Worm (Caenorhabditis elegans): ENCODE measurements around the gene R144.6.

Gene R144.6

ce11 chrIII:5018116-5018689, 13.7 kb upstream of the R144.6 start, which contains the start of gene wip-1 (continued):
- no peak for TF ChIP-seq ceh-9 (tag; optimal IDR thresholded peaks at IDR 0.05)
- no peak for TF ChIP-seq fkh-10 (GFP tag; optimal IDR thresholded peaks at IDR 0.05)
- no peak for TF ChIP-seq hlh-13 (GFP tag; optimal IDR thresholded peaks at IDR 0.05)
- TF ChIP-seq ceh-18 (tag; optimal IDR thresholded peaks at IDR 0.05) = peak; percentile 96
- peak; percentile 69 for TF ChIP-seq ceh-2 (tag; optimal IDR thresholded peaks at IDR 0.05)
- TF ChIP-seq ref-2 (tag; optimal IDR thresholded peaks at IDR 0.05) = peak; percentile 88
- peak; percentile 17 for TF ChIP-seq Y22D7AL.16 (tag; optimal IDR thresholded peaks at IDR 0.05)
- TF ChIP-seq unc-86 (tag; optimal IDR thresholded peaks at IDR 0.05) = peak; percentile 71
- TF ChIP-seq nhr-232 (tag; optimal IDR thresholded peaks at IDR 0.05) = peak; percentile 59
- peak; percentile 60 for TF ChIP-seq fkh-6 (tag; optimal IDR thresholded peaks at IDR 0.05)
- peak; percentile 85 for TF ChIP-seq pat-9 (tag; optimal IDR thresholded peaks at IDR 0.05)
- TF ChIP-seq che-1 (tag; optimal IDR thresholded peaks at IDR 0.05) = peak; percentile 56
- peak; percentile 91 for TF ChIP-seq ceh-31 (tag; optimal IDR thresholded peaks at IDR 0.05)
- peak; percentile 96 for TF ChIP-seq tbx-2 (tag; optimal IDR thresholded peaks at IDR 0.05)
- TF ChIP-seq ahr-1 (tag; optimal IDR thresholded peaks at IDR 0.05) = peak; percentile 32
- peak; percentile 5 for TF ChIP-seq lim-6 (tag; optimal IDR thresholded peaks at IDR 0.05)
- peak; percentile 80 for TF ChIP-seq F13H6.1 (tag; optimal IDR thresholded peaks at IDR 0.05)
- TF ChIP-seq pros-1 (tag; optimal IDR thresholded peaks at IDR 0.05) = no peak
- peak; percentile 78 for TF ChIP-seq syd-9 (tag; optimal IDR thresholded peaks at IDR 0.05)
- peak; percentile 31 for TF ChIP-seq sox-4 (tag; optimal IDR thresholded peaks at IDR 0.05)
- TF ChIP-seq unc-55 (GFP tag; optimal IDR thresholded peaks at IDR 0.05) = peak; percentile 65
- TF ChIP-seq K02D7.2 (tag; optimal IDR thresholded peaks at IDR 0.05) = no peak
- TF ChIP-seq madf-2 (tag; optimal IDR thresholded peaks at IDR 0.05) = peak; percentile 81
- TF ChIP-seq dve-1 (tag; optimal IDR thresholded peaks at IDR 0.05) = peak; percentile 96
- TF ChIP-seq mec-3 (tag; optimal IDR thresholded peaks at IDR 0.05; ENCODE audit: borderline replicate concordance) = no peak
- 0 out of 2 replicates have a peak, but pooled peaks have one; percentile 51 for TF ChIP-seq unc-3 (GFP tag; conservative IDR thresholded peaks at IDR 0.05)
- TF ChIP-seq unc-3 (tag; optimal IDR thresholded peaks at IDR 0.05) = peak; percentile 71
- peak; percentile 40 for TF ChIP-seq eyg-1 (tag; optimal IDR thresholded peaks at IDR 0.05)
- peak; percentile 73 for TF ChIP-seq ceh-6 (GFP tag; optimal IDR thresholded peaks at IDR 0.05)
- peak; percentile 41 for TF ChIP-seq zip-5 (tag; optimal IDR thresholded peaks at IDR 0.05)
- TF ChIP-seq ceh-30 (tag; optimal IDR thresholded peaks at IDR 0.05) = peak; percentile 77
- peak; percentile 94 for TF ChIP-seq ceh-34 (tag; optimal IDR thresholded peaks at IDR 0.05)
- TF ChIP-seq odd-2 (tag; optimal IDR thresholded peaks at IDR 0.05) = no peak

ce11 chrIII:5017550-5017949, 13.0 kb upstream of the R144.6 start, which contains the start of gene larp-1:
Gene larp-1, minus strand, starts transcription at chrIII:5017650.
- TF ChIP-seq zip-5 (tag; optimal IDR thresholded peaks at IDR 0.05) (no peak), mec-3 (tag; optimal IDR thresholded peaks at IDR 0.05; ENCODE audit: borderline replicate concordance) (no peak), hlh-30 (tag; optimal IDR thresholded peaks at IDR 0.05; ENCODE audit: insufficient read depth) (no peak), lin-11 (tag; optimal IDR thresholded peaks at IDR 0.05) (no peak), tbx-2 (tag; optimal IDR thresholded peaks at IDR 0.05) (no peak), K02D7.2 (tag; optimal IDR thresholded peaks at IDR 0.05) (no peak), pat-9 (tag; optimal IDR thresholded peaks at IDR 0.05) (no peak), nfya-1 (tag; optimal IDR thresholded peaks at IDR 0.05) (no peak), odd-2 (tag; optimal IDR thresholded peaks at IDR 0.05) (no peak), ceh-31 (tag; optimal IDR thresholded peaks at IDR 0.05) (no peak), hlh-15 (tag; optimal IDR thresholded peaks at IDR 0.05) (no peak), K09A11.1 (tag; optimal IDR thresholded peaks at IDR 0.05; ENCODE audit: insufficient read depth) (no peak), ceh-19 (GFP tag; optimal IDR thresholded peaks at IDR 0.05) (no peak)

Data from whole organism, late embryonic.